Worm (Caenorhabditis elegans) whole organism, young adult: ENCODE measurements around the gene unc-61.

Experiments used
- F33H1.4 ChIP-seq: fragments of 200-800 bp; sonication (Bioruptor generic); IDR thresholded peaks from 2 replicates; pipeline ENCODE4 v1.3.6; 2022; ENCODE audit warnings: missing genetic modification reagents, missing genetic modification characterization, missing compliant biosample characterization
- F55B11.4 ChIP-seq: sonication (generic microtip); optimal IDR thresholded peaks from 2 replicates; lab custom pipeline; 2016; ENCODE audit warnings: missing compliant biosample characterization, missing genetic modification characterization, borderline replicate concordance; ENCODE audit not compliant: insufficient read depth
- atf-7 ChIP-seq: sonication (generic microtip); optimal IDR thresholded peaks from 2 replicates; lab custom pipeline; 2017; ENCODE audit warnings: mild to moderate bottlenecking, missing genetic modification characterization, missing compliant biosample characterization
- cebp-1 ChIP-seq, 2 experiments: fragments of 200-800 bp in 1 of 2; sonication (Bioruptor generic) in 1 of 2; sonication (generic microtip) in 1 of 2; IDR thresholded peaks in 1 of 2; optimal IDR thresholded peaks in 1 of 2; 2 replicates each; pipeline versions ENCODE4 v1.3.6 to Lab custom; 2017 to 2022; ENCODE audit warnings: missing compliant biosample characterization in 2 of 2, missing genetic modification characterization in 2 of 2, mild to moderate bottlenecking in 1 of 2, missing genetic modification reagents in 1 of 2, moderate library complexity in 1 of 2
- ekl-4 ChIP-seq: fragments of 200-800 bp; sonication (Bioruptor generic); IDR thresholded peaks from 2 replicates; pipeline ENCODE4 v1.3.6; 2022; ENCODE audit warnings: missing genetic modification reagents, missing genetic modification characterization, missing compliant biosample characterization
- ets-4 ChIP-seq: fragments of 200-800 bp; sonication (Bioruptor generic); optimal IDR thresholded peaks from 2 replicates; lab custom pipeline; 2018; ENCODE audit warnings: mild to moderate bottlenecking, missing genetic modification characterization, missing compliant biosample characterization
- him-1 ChIP-seq: sonication (generic microtip); optimal IDR thresholded peaks from 2 replicates; lab custom pipeline; 2016; ENCODE audit warnings: missing genotype, missing genetic modification reagents, missing genetic modification characterization, missing compliant biosample characterization
- sdz-38 ChIP-seq: sonication (generic microtip); optimal IDR thresholded peaks from 2 replicates; lab custom pipeline; 2016; ENCODE audit warnings: missing genotype, missing genetic modification characterization, missing compliant biosample characterization
- tbp1 ChIP-seq: fragments of 200-800 bp; sonication (Bioruptor generic); optimal IDR thresholded peaks from 2 replicates; lab custom pipeline; 2018; ENCODE audit warnings: mild to moderate bottlenecking, missing genetic modification characterization, missing compliant biosample characterization
- unc-62 ChIP-seq: fragments of 150-350 bp; optimal IDR thresholded peaks from 2 replicates; lab custom pipeline; 2014; ENCODE audit warnings: missing biosample characterization, missing genetic modification reagents, missing genetic modification characterization

ce11 chrV:14748608-14749137, 14.6 kb upstream of the unc-61 start, which contains the start of the genes lipl-8 and Y50E8A.22:
- no peak for TF ChIP-seq unc-62 (GFP tag; lab: Kevin White, UChicago)
- TF ChIP-seq him-1 = no peak
- TF ChIP-seq F33H1.4 (GFP tag; lab: Robert Waterston, UW) = no peak
- no peak for TF ChIP-seq tbp1 (GFP tag; lab: Kevin White, UChicago)
- TF ChIP-seq sdz-38 (tag; lab: Kevin White, UChicago) = no peak
- no peak for TF ChIP-seq ekl-4 (GFP tag; lab: Robert Waterston, UW)
- no peak for TF ChIP-seq cebp-1 (GFP tag; IDR thresholded peaks at IDR 0.05; lab: Robert Waterston, UW)
- no peak for TF ChIP-seq cebp-1 (tag; optimal IDR thresholded peaks at IDR 0.05; lab: Kevin White, UChicago)
- TF ChIP-seq F55B11.4 (tag; lab: Kevin White, UChicago) = no peak
- no peak for TF ChIP-seq ets-4 (GFP tag; lab: Kevin White, UChicago)
- no peak for TF ChIP-seq atf-7 (tag; lab: Kevin White, UChicago)
